Worm (Caenorhabditis elegans) whole organism, L1 larva: ENCODE data around the gene Y73B6BL.23.

Experiments
- aly-2 ChIP-seq: fragments of 150-350 bp; optimal IDR thresholded peaks from 2 replicates; lab custom pipeline; 2014; ENCODE audit warnings: missing biosample characterization, missing genetic modification characterization
- ceh-63 ChIP-seq: fragments of 200-800 bp; sonication (Bioruptor generic); optimal IDR thresholded peaks from 2 replicates; lab custom pipeline; 2018; ENCODE audit warnings: mild to moderate bottlenecking, missing genetic modification characterization, missing compliant biosample characterization
- ceh-8 ChIP-seq: fragments of 200-800 bp; sonication (Bioruptor generic); optimal IDR thresholded peaks from 2 replicates; lab custom pipeline; 2018; ENCODE audit warnings: mild to moderate bottlenecking, missing genetic modification characterization, moderate library complexity, missing compliant biosample characterization
- ceh-88 ChIP-seq: fragments of 200-800 bp; sonication (Bioruptor generic); IDR thresholded peaks from 2 replicates; pipeline ENCODE4 v1.3.6; 2022; ENCODE audit warnings: missing genetic modification characterization, missing compliant biosample characterization
- efl-1 ChIP-seq, 4 experiments: fragments of 150-350 bp; optimal IDR thresholded peaks in 3 of 4; peaks in 1 of 4; 1 replicate in 1 of 4; 2 replicates in 3 of 4; lab custom pipeline; 2014; ENCODE audit warnings: missing biosample characterization in 2 of 4, missing genetic modification characterization in 2 of 4, missing genetic modification reagents in 2 of 4
- egl-27 ChIP-seq, 2 experiments: fragments of 150-350 bp in 1 of 2; sonication (generic microtip); optimal IDR thresholded peaks; 3 replicates each; lab custom pipeline; 2017 to 2018; ENCODE audit warnings: missing biosample characterization in 2 of 2, missing genetic modification characterization in 2 of 2, missing genetic modification reagents in 2 of 2
- elt-3 ChIP-seq, 6 experiments: fragments of 150-350 bp in 1 of 6; sonication (generic microtip); optimal IDR thresholded peaks; 2 replicates each; lab custom pipeline; 2017 to 2018; ENCODE audit warnings: missing biosample characterization in 6 of 6, missing genetic modification characterization in 6 of 6, inconsistent platforms in 1 of 6
- fos-1 ChIP-seq: fragments of 150-350 bp; optimal IDR thresholded peaks from 2 replicates; lab custom pipeline; 2014; ENCODE audit warnings: missing biosample characterization, missing genetic modification characterization
- lin-13 ChIP-seq: fragments of 150-350 bp; optimal IDR thresholded peaks from 2 replicates; lab custom pipeline; 2014; ENCODE audit warnings: missing biosample characterization, missing genetic modification reagents, missing genetic modification characterization
- lin-35 ChIP-seq, 2 experiments: fragments of 150-350 bp; optimal IDR thresholded peaks; 2 replicates each; lab custom pipeline; 2014; ENCODE audit warnings: missing biosample characterization in 2 of 2, missing genetic modification characterization in 2 of 2, missing genetic modification reagents in 2 of 2
- nhr-11 ChIP-seq: fragments of 150-350 bp; optimal IDR thresholded peaks from 2 replicates; lab custom pipeline; 2014; ENCODE audit warnings: missing biosample characterization, missing genetic modification characterization
- nhr-76 ChIP-seq: sonication (generic microtip); optimal IDR thresholded peaks from 2 replicates; lab custom pipeline; 2017; ENCODE audit warnings: missing biosample characterization, missing genetic modification characterization
- unc-130 ChIP-seq: fragments of 150-350 bp; optimal IDR thresholded peaks from 2 replicates; lab custom pipeline; 2017; ENCODE audit warnings: missing biosample characterization, missing genetic modification characterization, inconsistent platforms

DNA sequence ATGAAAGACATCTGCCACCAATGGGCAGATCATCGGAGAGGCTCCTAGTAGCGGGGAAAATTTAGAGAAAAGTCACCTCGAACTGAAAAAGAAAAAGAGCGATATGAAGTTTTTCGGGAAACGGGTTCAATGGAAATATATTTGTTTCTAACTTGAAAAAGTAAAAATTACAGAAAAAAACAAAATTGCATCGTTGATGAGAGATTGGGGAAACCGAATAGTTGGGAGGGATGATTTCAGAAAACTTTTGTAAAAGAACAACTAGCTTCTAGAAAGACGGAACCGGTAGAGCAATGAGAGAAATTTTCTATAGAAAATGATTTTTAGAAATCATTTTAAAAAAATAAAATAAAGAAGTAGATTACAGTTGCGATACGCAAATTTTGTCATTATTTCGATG, 40.5 kb downstream of the Y73B6BL.23 start:
- no peak for TF ChIP-seq nhr-11 (tag; lab: Kevin White, UChicago)
- TF ChIP-seq lin-13, result no peak
- no peak for TF ChIP-seq fos-1
- no peak for TF ChIP-seq egl-27 (tag; optimal IDR thresholded peaks at IDR 0.05; lab: Kevin White, UChicago)
- no peak for TF ChIP-seq aly-2
- no peak for TF ChIP-seq ceh-63
- no peak for TF ChIP-seq ceh-8 (GFP tag; lab: Kevin White, UChicago)
- TF ChIP-seq efl-1 (optimal IDR thresholded peaks at IDR 0.05; lab: Kevin White, UChicago), result no peak
- TF ChIP-seq efl-1 (GFP tag; optimal IDR thresholded peaks at IDR 0.05 in 1 of 2; lab: Kevin White, UChicago), result no peak
- no peak for TF ChIP-seq lin-35 (GFP tag; optimal IDR thresholded peaks at IDR 0.05; lab: Kevin White, UChicago)
- TF ChIP-seq nhr-76 (tag; lab: Kevin White, UChicago), result no peak
- no peak for TF ChIP-seq elt-3 (tag; optimal IDR thresholded peaks at IDR 0.05; lab: Kevin White, UChicago)
- TF ChIP-seq unc-130 (tag; lab: Kevin White, UChicago), result no peak
- TF ChIP-seq ceh-88, result no peak
